Fruit fly (Drosophila melanogaster) whole organism, embryonic: ENCODE measurements around the gene CG11178.

Experiments used
- CG13287 ChIP-seq: fragments of 200-800 bp; sonication (Bioruptor generic); IDR thresholded peaks from 2 replicates; pipeline ENCODE4 v1.3.6; 2022; ENCODE audit warnings: missing biosample characterization, missing genetic modification characterization; ENCODE audit not compliant: partially characterized antibody
- CG13624 ChIP-seq: fragments of 200-800 bp; sonication (Bioruptor generic); optimal IDR thresholded peaks from 2 replicates; lab custom pipeline; 2016; ENCODE audit warnings: missing biosample characterization, missing genetic modification characterization
- CG15514 ChIP-seq: fragments of 200-800 bp; sonication (Bioruptor generic); optimal IDR thresholded peaks from 3 replicates; lab custom pipeline; 2017; ENCODE audit warnings: missing biosample characterization, missing genetic modification characterization, mild to moderate bottlenecking, moderate library complexity, missing genetic modification reagents
- CG15601 ChIP-seq: fragments of 200-800 bp; sonication (Bioruptor generic); optimal IDR thresholded peaks from 3 replicates; lab custom pipeline; 2019; ENCODE audit warnings: missing biosample characterization, mild to moderate bottlenecking, missing genetic modification characterization, moderate library complexity
- CG16813 ChIP-seq: fragments of 200-800 bp; sonication (Bioruptor generic); IDR thresholded peaks from 3 replicates; pipeline ENCODE4 v1.3.6; 2022; ENCODE audit warnings: missing biosample characterization, missing genetic modification characterization; ENCODE audit not compliant: partially characterized antibody
- CG17361 ChIP-seq: fragments of 200-800 bp; sonication (Bioruptor generic); IDR thresholded peaks from 3 replicates; pipeline ENCODE4 v1.3.6; 2022; ENCODE audit warnings: missing biosample characterization, missing genetic modification characterization
- CG30020 ChIP-seq: fragments of 200-800 bp; optimal IDR thresholded peaks from 2 replicates; lab custom pipeline; 2019; ENCODE audit warnings: missing biosample characterization, mild to moderate bottlenecking, missing genetic modification characterization, moderate library complexity
- CG31365 ChIP-seq: fragments of 200-800 bp; sonication (Bioruptor generic); optimal IDR thresholded peaks from 2 replicates; lab custom pipeline; 2018; ENCODE audit warnings: missing biosample characterization, mild to moderate bottlenecking, missing genetic modification characterization
- CG33213 ChIP-seq: fragments of 200-800 bp; sonication (Bioruptor generic); optimal IDR thresholded peaks from 3 replicates; lab custom pipeline; 2016; ENCODE audit warnings: missing biosample characterization, missing genetic modification characterization
- CG4424 ChIP-seq: fragments of 200-800 bp; sonication (Bioruptor generic); optimal IDR thresholded peaks from 3 replicates; lab custom pipeline; 2016; ENCODE audit warnings: missing biosample characterization, missing genetic modification characterization
- CG4820 ChIP-seq: fragments of 200-800 bp; sonication (Bioruptor generic); optimal IDR thresholded peaks from 3 replicates; lab custom pipeline; 2016; ENCODE audit warnings: missing biosample characterization, missing genetic modification characterization
- CG6854 ChIP-seq: fragments of 200-800 bp; sonication (Bioruptor generic); optimal IDR thresholded peaks from 3 replicates; lab custom pipeline; 2017; ENCODE audit warnings: missing biosample characterization, mild to moderate bottlenecking, missing genetic modification characterization
- CG7556 ChIP-seq: fragments of 200-800 bp; sonication (Bioruptor generic); optimal IDR thresholded peaks from 2 replicates; lab custom pipeline; 2017; ENCODE audit warnings: missing biosample characterization, mild to moderate bottlenecking, missing genetic modification characterization
- CG8924 ChIP-seq: fragments of 200-800 bp; optimal IDR thresholded peaks from 3 replicates; lab custom pipeline; 2019; ENCODE audit warnings: missing biosample characterization, mild to moderate bottlenecking, missing genetic modification characterization, moderate library complexity
- CG9797 ChIP-seq: fragments of 200-800 bp; sonication (Bioruptor generic); optimal IDR thresholded peaks from 3 replicates; lab custom pipeline; 2018; ENCODE audit warnings: missing biosample characterization, mild to moderate bottlenecking, missing genetic modification characterization
- CoRest ChIP-seq: fragments of 200-800 bp; sonication (Bioruptor generic); optimal IDR thresholded peaks from 3 replicates; lab custom pipeline; 2018; ENCODE audit warnings: missing biosample characterization, mild to moderate bottlenecking, missing genetic modification characterization, moderate library complexity
- D ChIP-seq, 2 experiments: fragments of 200-800 bp in 1 of 2; fragments of >200 bp in 1 of 2; sonication (Bioruptor generic) in 1 of 2; optimal IDR thresholded peaks; 2 replicates in 1 of 2; 3 replicates in 1 of 2; lab custom pipeline; 2017; ENCODE audit warnings: mild to moderate bottlenecking in 1 of 2, missing biosample characterization in 1 of 2, missing genetic modification characterization in 1 of 2, missing genetic modification reagents in 1 of 2
- Dref ChIP-seq: fragments of 200-800 bp; sonication (Bioruptor generic); IDR thresholded peaks from 2 replicates; pipeline ENCODE4 v1.3.6; 2022; ENCODE audit warnings: missing biosample characterization, missing genetic modification characterization
- Gug ChIP-seq: fragments of 200-800 bp; sonication (Bioruptor generic); IDR thresholded peaks from 4 replicates; pipeline ENCODE4 v1.3.6; 2022; ENCODE audit warnings: missing biosample characterization, missing genetic modification characterization
- Pdp1 ChIP-seq, 2 experiments: fragments of 200-800 bp; sonication (Bioruptor generic); optimal IDR thresholded peaks; 3 replicates each; lab custom pipeline; 2016; ENCODE audit warnings: missing biosample characterization in 2 of 2, missing genetic modification characterization in 2 of 2, mild to moderate bottlenecking in 1 of 2, moderate library complexity in 1 of 2
- Scr ChIP-seq: fragments of 200-800 bp; sonication (Bioruptor generic); IDR thresholded peaks from 2 replicates; pipeline ENCODE4 v1.3.6; 2022; ENCODE audit warnings: missing biosample characterization, missing genetic modification characterization; ENCODE audit not compliant: partially characterized antibody
- Sin3A ChIP-seq: fragments of >200 bp; optimal IDR thresholded peaks from 2 replicates; lab custom pipeline; 2018
- Trl ChIP-seq, 3 experiments: fragments of >200 bp in 2 of 3; fragments of 200-800 bp in 1 of 3; sonication (Bioruptor generic) in 1 of 3; optimal IDR thresholded peaks; 2 replicates in 1 of 3; 3 replicates in 2 of 3; lab custom pipeline; 2016 to 2017; ENCODE audit warnings: missing biosample characterization in 1 of 3, missing genetic modification characterization in 1 of 3
- ap ChIP-seq: fragments of 200-800 bp; sonication (Bioruptor generic); IDR thresholded peaks from 2 replicates; pipeline ENCODE4 v1.3.6; 2022; ENCODE audit warnings: missing biosample characterization, missing genetic modification characterization
- ara ChIP-seq: fragments of 200-800 bp; sonication (Bioruptor generic); IDR thresholded peaks from 2 replicates; pipeline ENCODE4 v1.3.6; 2022; ENCODE audit warnings: missing biosample characterization, missing genetic modification characterization
- ato ChIP-seq: fragments of 200-800 bp; sonication (Bioruptor generic); IDR thresholded peaks from 2 replicates; pipeline ENCODE4 v1.3.6; 2022; ENCODE audit warnings: missing biosample characterization, missing genetic modification characterization; ENCODE audit not compliant: partially characterized antibody
- az2 ChIP-seq: fragments of 200-800 bp; sonication (Bioruptor generic); optimal IDR thresholded peaks from 3 replicates; lab custom pipeline; 2016; ENCODE audit warnings: missing biosample characterization, missing genetic modification characterization
- chinmo ChIP-seq: fragments of 200-800 bp; sonication (Bioruptor generic); IDR thresholded peaks from 4 replicates; pipeline ENCODE4 v1.3.6; 2022; ENCODE audit warnings: missing biosample characterization, missing genetic modification characterization; ENCODE audit not compliant: partially characterized antibody
- ci ChIP-seq: fragments of 200-800 bp; sonication (Bioruptor generic); IDR thresholded peaks from 3 replicates; pipeline ENCODE4 v1.3.6; 2022; ENCODE audit warnings: missing biosample characterization, missing genetic modification characterization
- cwo ChIP-seq: fragments of 200-800 bp; sonication (Bioruptor generic); optimal IDR thresholded peaks from 3 replicates; lab custom pipeline; 2017; ENCODE audit warnings: missing biosample characterization, missing genetic modification characterization, mild to moderate bottlenecking, moderate library complexity, missing genetic modification reagents
- gfzf ChIP-seq: fragments of 200-800 bp; sonication (Bioruptor generic); optimal IDR thresholded peaks from 2 replicates; lab custom pipeline; 2016; ENCODE audit warnings: missing biosample characterization, mild to moderate bottlenecking, missing genetic modification characterization, moderate library complexity
- jumu ChIP-seq: fragments of 200-800 bp; sonication (Bioruptor generic); optimal IDR thresholded peaks from 3 replicates; lab custom pipeline; 2016; ENCODE audit warnings: missing biosample characterization, missing genetic modification characterization
- kah ChIP-seq: fragments of 200-800 bp; sonication (Bioruptor generic); optimal IDR thresholded peaks from 2 replicates; lab custom pipeline; 2018; ENCODE audit warnings: missing biosample characterization, mild to moderate bottlenecking, missing genetic modification characterization
- lilli ChIP-seq: fragments of 200-800 bp; sonication (Bioruptor generic); optimal IDR thresholded peaks from 3 replicates; lab custom pipeline; 2016; ENCODE audit warnings: missing biosample characterization, missing genetic modification characterization
- nau ChIP-seq: fragments of 200-800 bp; sonication (Bioruptor generic); optimal IDR thresholded peaks from 3 replicates; lab custom pipeline; 2017; ENCODE audit warnings: missing biosample characterization, mild to moderate bottlenecking, missing genetic modification characterization, missing genetic modification reagents
- nerfin-1 ChIP-seq: fragments of 200-800 bp; sonication (Bioruptor generic); optimal IDR thresholded peaks from 3 replicates; lab custom pipeline; 2019; ENCODE audit warnings: missing biosample characterization, mild to moderate bottlenecking, missing genetic modification characterization, moderate library complexity
- nom ChIP-seq: fragments of 200-800 bp; sonication (Bioruptor generic); optimal IDR thresholded peaks from 2 replicates; lab custom pipeline; 2017; ENCODE audit warnings: missing biosample characterization, missing genetic modification characterization, mild to moderate bottlenecking, moderate library complexity, missing genetic modification reagents
- pzg ChIP-seq: fragments of 200-800 bp; sonication (Bioruptor generic); optimal IDR thresholded peaks from 3 replicates; lab custom pipeline; 2018; ENCODE audit warnings: missing biosample characterization, mild to moderate bottlenecking, missing genetic modification characterization, moderate library complexity
- row ChIP-seq: fragments of 200-800 bp; sonication (Bioruptor generic); IDR thresholded peaks from 3 replicates; pipeline ENCODE4 v1.3.6; 2022; ENCODE audit warnings: missing biosample characterization, missing genetic modification characterization
- sd ChIP-seq: fragments of 200-800 bp; sonication (Bioruptor generic); optimal IDR thresholded peaks from 3 replicates; lab custom pipeline; 2018; ENCODE audit warnings: missing biosample characterization, mild to moderate bottlenecking, missing genetic modification characterization, moderate library complexity
- sens-2 ChIP-seq: fragments of 200-800 bp; sonication (Bioruptor generic); IDR thresholded peaks from 2 replicates; pipeline ENCODE4 v1.3.6; 2022; ENCODE audit warnings: missing biosample characterization, missing genetic modification characterization
- sr ChIP-seq: fragments of 200-800 bp; sonication (Bioruptor generic); IDR thresholded peaks from 3 replicates; pipeline ENCODE4 v1.3.6; 2022; ENCODE audit warnings: missing biosample characterization, missing genetic modification characterization
- tna ChIP-seq: fragments of 200-800 bp; sonication (Bioruptor generic); IDR thresholded peaks from 2 replicates; pipeline ENCODE4 v1.3.6; 2022; ENCODE audit warnings: missing biosample characterization, missing genetic modification characterization; ENCODE audit not compliant: partially characterized antibody
- unc-4 ChIP-seq: fragments of 200-800 bp; sonication (Bioruptor generic); IDR thresholded peaks from 2 replicates; pipeline ENCODE4 v1.3.6; 2022; ENCODE audit warnings: missing biosample characterization, missing genetic modification characterization; ENCODE audit not compliant: partially characterized antibody
- vnd ChIP-seq: fragments of 200-800 bp; sonication (Bioruptor generic); IDR thresholded peaks from 3 replicates; pipeline ENCODE4 v1.3.6; 2022; ENCODE audit warnings: missing biosample characterization, missing genetic modification characterization; ENCODE audit not compliant: partially characterized antibody
- z ChIP-seq: fragments of 200-800 bp; sonication (Bioruptor generic); IDR thresholded peaks from 3 replicates; pipeline ENCODE4 v1.3.6; 2022; ENCODE audit warnings: missing biosample characterization, missing genetic modification characterization

The CG11178 gene

DNA sequence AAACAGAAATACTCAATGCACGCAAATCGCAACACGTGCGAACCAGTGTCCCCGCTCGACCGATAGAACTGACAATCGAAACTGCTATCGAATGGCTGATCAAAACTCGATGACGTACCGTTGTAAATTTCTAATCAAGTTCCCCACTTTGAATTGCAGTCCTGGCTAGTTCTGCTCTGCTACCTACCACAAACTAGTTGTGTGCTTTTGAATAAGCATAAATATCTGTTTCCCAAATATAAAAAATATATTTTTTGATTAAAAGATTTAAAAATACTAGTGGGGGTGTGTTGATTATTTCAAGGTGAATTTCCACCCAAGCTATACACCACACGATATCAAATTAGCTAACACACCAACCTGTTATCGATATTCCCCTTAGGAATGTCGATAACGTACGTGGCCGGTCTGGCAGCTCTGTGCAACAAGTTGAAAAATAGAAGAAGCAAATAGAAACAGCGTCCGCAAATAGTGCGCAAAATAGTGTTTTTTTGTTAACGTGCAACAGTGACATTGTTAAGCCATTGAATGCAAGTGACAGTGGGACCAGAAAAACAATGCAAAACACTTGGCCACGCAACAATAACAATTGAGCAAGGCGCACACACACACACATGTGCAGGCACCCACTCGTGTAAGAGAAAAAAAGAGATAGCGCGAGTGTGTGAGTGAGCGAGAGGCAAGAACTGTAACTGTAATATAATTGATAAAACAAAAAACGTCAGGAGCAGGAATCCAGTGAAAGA lies 19.0 kb downstream of the CG11178 start, which contains the start of the genes CG2691 and NFAT (continued):
- TF ChIP-seq D (optimal IDR thresholded peaks at IDR 0.05; lab: Kevin White, UChicago) (no peak), D (GFP tag; optimal IDR thresholded peaks at IDR 0.05; lab: Kevin White, UChicago) (no peak), row (GFP tag; lab: Robert Waterston, UW) (peak; percentile 14; the same call in 1 of the 3 replicates), sd (peak; percentile 99), az2 (GFP tag; lab: Kevin White, UChicago) (no peak), CG9797 (peak; percentile 36), Scr (GFP tag; lab: Robert Waterston, UW) (peak; percentile 65), ci (GFP tag; lab: Robert Waterston, UW) (0 out of 3 replicates have a peak, but pooled peaks have one; percentile 11), CG16813 (GFP tag; lab: Robert Waterston, UW) (peak; percentile 64), kah (GFP tag; lab: Kevin White, UChicago) (peak; percentile 51), CG15514 (GFP tag; lab: Kevin White, UChicago) (peak; percentile 93), CG13624 (GFP tag; lab: Kevin White, UChicago) (peak; percentile 17), CG30020 (tag; lab: Kevin White, UChicago) (peak; percentile 0), CG7556 (GFP tag; lab: Kevin White, UChicago) (no peak), CG33213 (GFP tag; lab: Kevin White, UChicago) (peak; percentile 8), unc-4 (GFP tag; lab: Robert Waterston, UW) (peak; percentile 58), Sin3A (lab: Kevin White, UChicago) (peak; percentile 67), CG4424 (GFP tag; lab: Kevin White, UChicago) (peak; percentile 7), tna (GFP tag; lab: Robert Waterston, UW) (peak; percentile 48), pzg (GFP tag; lab: Kevin White, UChicago) (peak; percentile 87), vnd (GFP tag; lab: Robert Waterston, UW) (peak; percentile 54; the same call in 1 of the 3 replicates), jumu (GFP tag; lab: Kevin White, UChicago) (no peak), sr (GFP tag; lab: Robert Waterston, UW) (0 out of 3 replicates have a peak, but pooled peaks have one; percentile 40), ato (GFP tag; lab: Robert Waterston, UW) (peak; percentile 23; the same call in 1 of the 2 replicates), CG17361 (0 out of 3 replicates have a peak, but pooled peaks have one; percentile 22), ara (GFP tag; lab: Robert Waterston, UW) (no peak), chinmo (GFP tag; lab: Robert Waterston, UW) (0 out of 4 replicates have a peak, but pooled peaks have one; percentile 76), lilli (GFP tag; lab: Kevin White, UChicago) (peak; percentile 11), ap (GFP tag; lab: Robert Waterston, UW) (no peak), CG31365 (tag; lab: Kevin White, UChicago) (no peak), Pdp1 (GFP tag; optimal IDR thresholded peaks at IDR 0.05; lab: Kevin White, UChicago) (peak in 1 of 2 experiments; percentile 56), nerfin-1 (tag; lab: Kevin White, UChicago) (peak; percentile 5), Trl (optimal IDR thresholded peaks at IDR 0.05; lab: Kevin White, UChicago) (no peak), Trl (GFP tag; optimal IDR thresholded peaks at IDR 0.05; lab: Kevin White, UChicago) (no peak), CG13287 (GFP tag; lab: Robert Waterston, UW) (peak; percentile 69), Gug (GFP tag; lab: Robert Waterston, UW) (no peak), CoRest (peak; percentile 20), CG6854 (GFP tag; lab: Kevin White, UChicago) (peak; percentile 40), cwo (GFP tag; lab: Kevin White, UChicago) (peak; percentile 70), CG4820 (no peak), gfzf (GFP tag; lab: Kevin White, UChicago) (peak; percentile 51), sens-2 (no peak), CG15601 (tag; lab: Kevin White, UChicago) (no peak), nau (no peak), CG8924 (tag; lab: Kevin White, UChicago) (peak; percentile 87), z (GFP tag; lab: Robert Waterston, UW) (no peak), Dref (GFP tag; lab: Robert Waterston, UW) (peak; percentile 94), nom (GFP tag; lab: Kevin White, UChicago) (peak; percentile 29)
